Worm (Caenorhabditis elegans) whole organism, L1 larva: ENCODE data around the gene R02F11.1.

Experiments
- C04F5.9 ChIP-seq: sonication (generic microtip); optimal IDR thresholded peaks from 2 replicates; lab custom pipeline; 2016; ENCODE audit warnings: missing genetic modification characterization, missing compliant biosample characterization
- C16A3.4 ChIP-seq: fragments of 150-350 bp; optimal IDR thresholded peaks from 2 replicates; lab custom pipeline; 2014; ENCODE audit warnings: missing biosample characterization, missing genetic modification characterization
- C34B4.2 ChIP-seq: sonication (generic microtip); optimal IDR thresholded peaks from 2 replicates; lab custom pipeline; 2017; ENCODE audit warnings: mild to moderate bottlenecking, missing genetic modification characterization, missing compliant biosample characterization
- aha-1 ChIP-seq: fragments of 150-350 bp; optimal IDR thresholded peaks from 2 replicates; lab custom pipeline; 2014; ENCODE audit warnings: missing biosample characterization, missing genetic modification characterization
- aly-2 ChIP-seq: fragments of 150-350 bp; optimal IDR thresholded peaks from 2 replicates; lab custom pipeline; 2014; ENCODE audit warnings: missing biosample characterization, missing genetic modification characterization
- ama-1 ChIP-seq: fragments of 150-350 bp; optimal IDR thresholded peaks from 2 replicates; lab custom pipeline; 2014
- blmp-1 ChIP-seq: fragments of 150-350 bp; optimal IDR thresholded peaks from 2 replicates; lab custom pipeline; 2014; ENCODE audit warnings: missing biosample characterization, missing genetic modification characterization
- ceh-8 ChIP-seq: fragments of 200-800 bp; sonication (Bioruptor generic); optimal IDR thresholded peaks from 2 replicates; lab custom pipeline; 2018; ENCODE audit warnings: mild to moderate bottlenecking, missing genetic modification characterization, moderate library complexity, missing compliant biosample characterization
- ceh-82 ChIP-seq, 3 experiments: fragments of 150-350 bp in 1 of 3; sonication (generic microtip) in 2 of 3; optimal IDR thresholded peaks; 2 replicates each; lab custom pipeline; 2014 to 2017; ENCODE audit warnings: missing biosample characterization in 3 of 3, missing genetic modification characterization in 3 of 3
- ceh-88 ChIP-seq: fragments of 200-800 bp; sonication (Bioruptor generic); IDR thresholded peaks from 2 replicates; pipeline ENCODE4 v1.3.6; 2022; ENCODE audit warnings: missing genetic modification characterization, missing compliant biosample characterization
- ceh-90 ChIP-seq: sonication (generic microtip); optimal IDR thresholded peaks from 2 replicates; lab custom pipeline; 2016; ENCODE audit warnings: missing genetic modification characterization, missing compliant biosample characterization
- dpl-1 ChIP-seq, 3 experiments: fragments of 150-350 bp in 2 of 3; sonication (generic microtip) in 1 of 3; optimal IDR thresholded peaks; 2 replicates each; lab custom pipeline; 2014 to 2017; ENCODE audit warnings: missing biosample characterization in 3 of 3, missing genetic modification characterization in 3 of 3, missing genetic modification reagents in 3 of 3
- efl-3 ChIP-seq: fragments of 200-800 bp; sonication (Bioruptor generic); optimal IDR thresholded peaks from 2 replicates; lab custom pipeline; 2018; ENCODE audit warnings: mild to moderate bottlenecking, missing genetic modification characterization, missing compliant biosample characterization
- egl-13 ChIP-seq: sonication (generic microtip); optimal IDR thresholded peaks from 2 replicates; lab custom pipeline; 2016; ENCODE audit warnings: missing genotype, missing genetic modification reagents, missing genetic modification characterization, missing compliant biosample characterization
- egl-27 ChIP-seq, 2 experiments: fragments of 150-350 bp in 1 of 2; sonication (generic microtip); optimal IDR thresholded peaks; 3 replicates each; lab custom pipeline; 2017 to 2018; ENCODE audit warnings: missing biosample characterization in 2 of 2, missing genetic modification characterization in 2 of 2, missing genetic modification reagents in 2 of 2
- elt-3 ChIP-seq, 6 experiments: fragments of 150-350 bp in 1 of 6; sonication (generic microtip); optimal IDR thresholded peaks; 2 replicates each; lab custom pipeline; 2017 to 2018; ENCODE audit warnings: missing biosample characterization in 6 of 6, missing genetic modification characterization in 6 of 6, inconsistent platforms in 1 of 6
- fkh-4 ChIP-seq: sonication (generic microtip); optimal IDR thresholded peaks from 2 replicates; lab custom pipeline; 2016; ENCODE audit warnings: missing compliant biosample characterization, missing genetic modification characterization, borderline replicate concordance
- fkh-8 ChIP-seq: sonication (generic microtip); optimal IDR thresholded peaks from 2 replicates; lab custom pipeline; 2016; ENCODE audit warnings: mild to moderate bottlenecking, missing genetic modification characterization, missing compliant biosample characterization
- hlh-17 ChIP-seq: fragments of 200-800 bp; sonication (Bioruptor generic); optimal IDR thresholded peaks from 2 replicates; lab custom pipeline; 2018; ENCODE audit warnings: missing genetic modification characterization, mild to moderate bottlenecking, missing compliant biosample characterization, moderate library complexity, borderline replicate concordance
- hpl-2 ChIP-seq: fragments of 150-350 bp; optimal IDR thresholded peaks from 2 replicates; lab custom pipeline; 2014; ENCODE audit warnings: missing biosample characterization, missing genetic modification reagents, missing genetic modification characterization
- lin-13 ChIP-seq: fragments of 150-350 bp; optimal IDR thresholded peaks from 2 replicates; lab custom pipeline; 2014; ENCODE audit warnings: missing biosample characterization, missing genetic modification reagents, missing genetic modification characterization
- lin-14 ChIP-seq: fragments of 200-800 bp; sonication (Bioruptor generic); optimal IDR thresholded peaks from 2 replicates; lab custom pipeline; 2018; ENCODE audit warnings: mild to moderate bottlenecking, missing genetic modification characterization, moderate library complexity, missing compliant biosample characterization
- lin-15B ChIP-seq: fragments of 150-350 bp; sonication (generic microtip); optimal IDR thresholded peaks from 3 replicates; lab custom pipeline; 2014; ENCODE audit warnings: missing biosample characterization, missing genetic modification characterization
- lir-3 ChIP-seq: sonication (generic microtip); optimal IDR thresholded peaks from 2 replicates; lab custom pipeline; 2016; ENCODE audit warnings: mild to moderate bottlenecking, missing genetic modification characterization, moderate library complexity, missing compliant biosample characterization; ENCODE audit not compliant: poor library complexity
- lsy-2 ChIP-seq, 2 experiments: fragments of 150-350 bp; optimal IDR thresholded peaks; 2 replicates each; lab custom pipeline; 2014; ENCODE audit warnings: missing biosample characterization in 2 of 2, missing genetic modification characterization in 2 of 2
- mab-9 ChIP-seq: fragments of 200-800 bp; sonication (Bioruptor generic); IDR thresholded peaks from 2 replicates; pipeline ENCODE4 v1.3.6; 2022; ENCODE audit warnings: missing genetic modification reagents, missing genetic modification characterization, missing compliant biosample characterization
- mdl-1 ChIP-seq, 2 experiments: fragments of 150-350 bp; optimal IDR thresholded peaks; 2 replicates each; lab custom pipeline; 2014 to 2017; ENCODE audit warnings: missing biosample characterization in 2 of 2, missing genetic modification characterization in 2 of 2, inconsistent platforms in 1 of 2
- mef-2 ChIP-seq: fragments of 150-350 bp; optimal IDR thresholded peaks from 2 replicates; lab custom pipeline; 2014; ENCODE audit warnings: missing biosample characterization, missing genetic modification characterization
- nhr-11 ChIP-seq: fragments of 150-350 bp; optimal IDR thresholded peaks from 2 replicates; lab custom pipeline; 2014; ENCODE audit warnings: missing biosample characterization, missing genetic modification characterization
- nhr-20 ChIP-seq: sonication (generic microtip); optimal IDR thresholded peaks from 2 replicates; lab custom pipeline; 2016; ENCODE audit warnings: mild to moderate bottlenecking, missing genetic modification characterization, missing compliant biosample characterization
- nhr-237 ChIP-seq: fragments of 150-350 bp; optimal IDR thresholded peaks from 2 replicates; lab custom pipeline; 2014; ENCODE audit warnings: missing biosample characterization, missing genetic modification characterization
- nhr-28 ChIP-seq: fragments of 150-350 bp; optimal IDR thresholded peaks from 2 replicates; lab custom pipeline; 2014; ENCODE audit warnings: missing biosample characterization, missing genetic modification characterization
- nhr-71 ChIP-seq: sonication (generic microtip); optimal IDR thresholded peaks from 2 replicates; lab custom pipeline; 2016; ENCODE audit warnings: mild to moderate bottlenecking, missing genetic modification characterization, moderate library complexity, missing compliant biosample characterization
- nhr-77 ChIP-seq: fragments of 150-350 bp; optimal IDR thresholded peaks from 2 replicates; lab custom pipeline; 2014; ENCODE audit warnings: missing biosample characterization, missing genetic modification characterization
- nhr-84 ChIP-seq: sonication (generic microtip); optimal IDR thresholded peaks from 2 replicates; lab custom pipeline; 2017; ENCODE audit warnings: missing biosample characterization, missing genetic modification characterization
- nhr-85 ChIP-seq: sonication (generic microtip); peaks from one replicate; lab custom pipeline; 2016; ENCODE audit warnings: missing genetic modification characterization, inconsistent platforms, missing compliant biosample characterization
- pag-3 ChIP-seq: sonication (generic microtip); optimal IDR thresholded peaks from 2 replicates; lab custom pipeline; 2017; ENCODE audit warnings: missing genetic modification characterization, mild to moderate bottlenecking, missing compliant biosample characterization, antibody characterized with exemption, borderline replicate concordance; ENCODE audit not compliant: insufficient read depth
- pax-3 ChIP-seq: fragments of 200-800 bp; sonication (Bioruptor generic); optimal IDR thresholded peaks from 2 replicates; lab custom pipeline; 2018; ENCODE audit warnings: mild to moderate bottlenecking, missing genetic modification characterization, moderate library complexity, missing compliant biosample characterization
- pqm-1 ChIP-seq: sonication (generic microtip); optimal IDR thresholded peaks from 3 replicates; lab custom pipeline; 2017; ENCODE audit warnings: missing biosample characterization, missing genetic modification characterization
- skn-1 ChIP-seq: fragments of 150-350 bp; optimal IDR thresholded peaks from 2 replicates; lab custom pipeline; 2014; ENCODE audit warnings: missing biosample characterization, missing genetic modification characterization
- snpc-4 ChIP-seq: fragments of 150-350 bp; optimal IDR thresholded peaks from 2 replicates; lab custom pipeline; 2014; ENCODE audit warnings: missing biosample characterization, missing genetic modification characterization
- snu-23 ChIP-seq: sonication (generic microtip); optimal IDR thresholded peaks from 2 replicates; lab custom pipeline; 2016; ENCODE audit warnings: missing genetic modification characterization, missing compliant biosample characterization
- sox-4 ChIP-seq: sonication (generic microtip); optimal IDR thresholded peaks from 2 replicates; lab custom pipeline; 2016; ENCODE audit warnings: missing genetic modification characterization, missing compliant biosample characterization
- sptf-1 ChIP-seq: fragments of 150-350 bp; optimal IDR thresholded peaks from 2 replicates; lab custom pipeline; 2014; ENCODE audit warnings: missing biosample characterization, missing genetic modification characterization
- sup-37 ChIP-seq: fragments of 200-800 bp; sonication (Bioruptor generic); optimal IDR thresholded peaks from 2 replicates; lab custom pipeline; 2018; ENCODE audit warnings: mild to moderate bottlenecking, missing genetic modification characterization, missing compliant biosample characterization
- tbx-2 ChIP-seq: sonication (generic microtip); optimal IDR thresholded peaks from 2 replicates; lab custom pipeline; 2016; ENCODE audit warnings: missing genetic modification characterization, missing compliant biosample characterization
- tlp-1 ChIP-seq: fragments of 150-350 bp; optimal IDR thresholded peaks from 2 replicates; lab custom pipeline; 2014; ENCODE audit warnings: missing biosample characterization, missing genetic modification characterization
- unc-130 ChIP-seq: fragments of 150-350 bp; optimal IDR thresholded peaks from 2 replicates; lab custom pipeline; 2017; ENCODE audit warnings: missing biosample characterization, missing genetic modification characterization, inconsistent platforms
- unc-98 ChIP-seq: fragments of 200-800 bp; sonication (Bioruptor generic); IDR thresholded peaks from 2 replicates; pipeline ENCODE4 v1.3.6; 2022; ENCODE audit warnings: missing genetic modification characterization, missing compliant biosample characterization
- vab-15 ChIP-seq: sonication (generic microtip); optimal IDR thresholded peaks from 2 replicates; lab custom pipeline; 2017; ENCODE audit warnings: missing genotype, mild to moderate bottlenecking, missing genetic modification characterization, missing compliant biosample characterization
- xbp-1 ChIP-seq: sonication (generic microtip); optimal IDR thresholded peaks from 2 replicates; lab custom pipeline; 2016; ENCODE audit warnings: missing genetic modification characterization, missing compliant biosample characterization
- zag-1 ChIP-seq: fragments of 150-350 bp; optimal IDR thresholded peaks from 2 replicates; lab custom pipeline; 2014; ENCODE audit warnings: missing biosample characterization, missing genetic modification characterization
- ztf-11 ChIP-seq, 2 experiments: sonication (generic microtip); optimal IDR thresholded peaks; 2 replicates each; lab custom pipeline; 2016 to 2017; ENCODE audit warnings: missing genetic modification characterization in 2 of 2, missing biosample characterization in 1 of 2, missing compliant biosample characterization in 1 of 2
- ztf-4 ChIP-seq: fragments of 150-350 bp; optimal IDR thresholded peaks from 2 replicates; lab custom pipeline; 2014; ENCODE audit warnings: missing biosample characterization, missing genetic modification characterization

Gene R02F11.1

ce11 chrV:4844591-4844990 lies 43.7 kb downstream of the R02F11.1 start, which contains the start of gene abhd-5.2 (continued):
- TF ChIP-seq xbp-1 (tag; lab: Kevin White, UChicago) (peak; percentile 14), C16A3.4 (tag; lab: Kevin White, UChicago) (peak; percentile 9), C04F5.9 (no peak), mef-2 (tag; lab: Kevin White, UChicago) (no peak), elt-3 (tag; optimal IDR thresholded peaks at IDR 0.05; lab: Kevin White, UChicago) (peak in 1 of 6 experiments; percentile 27), ama-1 (lab: Kevin White, UChicago) (no peak), nhr-28 (peak; percentile 53), nhr-77 (tag; lab: Kevin White, UChicago) (no peak), tlp-1 (tag; lab: Kevin White, UChicago) (no peak), ztf-11 (tag; optimal IDR thresholded peaks at IDR 0.05; lab: Kevin White, UChicago) (no peak), snu-23 (GFP tag; lab: Kevin White, UChicago) (peak; percentile 78), pqm-1 (tag; lab: Kevin White, UChicago) (no peak), lin-13 (no peak), lin-14 (GFP tag; lab: Kevin White, UChicago) (peak; percentile 89), tbx-2 (peak; percentile 35), nhr-85 (peak; percentile 16), unc-130 (tag; lab: Kevin White, UChicago) (peak; percentile 14), ztf-4 (tag; lab: Kevin White, UChicago) (no peak), nhr-71 (tag; lab: Kevin White, UChicago) (peak; percentile 79), hpl-2 (no peak), nhr-11 (tag; lab: Kevin White, UChicago) (peak; percentile 43), snpc-4 (peak; percentile 20), lin-15B (tag; lab: Kevin White, UChicago) (no peak), pag-3 (tag; lab: Kevin White, UChicago) (no peak), ceh-88 (no peak), aha-1 (no peak), pax-3 (tag; lab: Kevin White, UChicago) (no peak), unc-98 (GFP tag; lab: Robert Waterston, UW) (no peak), nhr-84 (peak; percentile 93), nhr-20 (tag; lab: Kevin White, UChicago) (peak; percentile 70), sox-4 (no peak), C34B4.2 (tag; lab: Kevin White, UChicago) (no peak), lir-3 (no peak), aly-2 (tag; lab: Kevin White, UChicago) (no peak), egl-27 (tag; optimal IDR thresholded peaks at IDR 0.05; lab: Kevin White, UChicago) (no peak), efl-3 (GFP tag; lab: Kevin White, UChicago) (no peak), ceh-90 (tag; lab: Kevin White, UChicago) (no peak), sup-37 (GFP tag; lab: Kevin White, UChicago) (no peak), ceh-82 (tag; optimal IDR thresholded peaks at IDR 0.05; lab: Kevin White, UChicago) (peak; percentile 48 to 78 (median 65)), fkh-4 (tag; lab: Kevin White, UChicago) (no peak), blmp-1 (tag; lab: Kevin White, UChicago) (no peak), mdl-1 (tag; optimal IDR thresholded peaks at IDR 0.05; lab: Kevin White, UChicago) (peak in 1 of 2 experiments; percentile 59), fkh-8 (peak; percentile 57), dpl-1 (GFP tag; optimal IDR thresholded peaks at IDR 0.05; lab: Kevin White, UChicago) (peak; percentile 35 to 52 (median 38)), zag-1 (no peak), mab-9 (GFP tag; lab: Robert Waterston, UW) (no peak), skn-1 (peak; percentile 79), ceh-8 (no peak), hlh-17 (GFP tag; lab: Kevin White, UChicago) (no peak), nhr-237 (tag; lab: Kevin White, UChicago) (peak; percentile 63), lsy-2 (tag; optimal IDR thresholded peaks at IDR 0.05; lab: Kevin White, UChicago) (peak; percentile 39 to 55), sptf-1 (no peak), egl-13 (tag; lab: Kevin White, UChicago) (no peak), vab-15 (tag; lab: Kevin White, UChicago) (no peak)
